Fruit fly (Drosophila melanogaster) whole organism, adult: Measurements from ENCODE around the gene CG31431.

Source experiments
- CG11617 ChIP-seq: fragments of 200-800 bp; sonication (Bioruptor generic); optimal IDR thresholded peaks from 2 replicates; lab custom pipeline; 2017; ENCODE audit warnings: mild to moderate bottlenecking, missing biosample characterization, missing genetic modification reagents, missing genetic modification characterization
- CG12768 ChIP-seq: fragments of 200-800 bp; sonication (Bioruptor generic); optimal IDR thresholded peaks from 2 replicates; lab custom pipeline; 2017; ENCODE audit warnings: missing biosample characterization, missing genetic modification characterization, mild to moderate bottlenecking, moderate library complexity, missing genetic modification reagents
- CG14711 ChIP-seq: fragments of 200-800 bp; sonication (Bioruptor generic); optimal IDR thresholded peaks from 2 replicates; lab custom pipeline; 2018; ENCODE audit warnings: missing biosample characterization, mild to moderate bottlenecking, missing genetic modification characterization, moderate library complexity
- CG1620 ChIP-seq: fragments of 200-800 bp; sonication (Bioruptor generic); optimal IDR thresholded peaks from 2 replicates; lab custom pipeline; 2016; ENCODE audit warnings: missing biosample characterization, missing genetic modification characterization
- CG33017 ChIP-seq: fragments of 200-800 bp; sonication (Bioruptor generic); optimal IDR thresholded peaks from 2 replicates; lab custom pipeline; 2018; ENCODE audit warnings: missing biosample characterization, mild to moderate bottlenecking, missing genetic modification characterization, moderate library complexity
- CG5204 ChIP-seq: fragments of 200-800 bp; sonication (Bioruptor generic); optimal IDR thresholded peaks from 2 replicates; lab custom pipeline; 2016; ENCODE audit warnings: missing biosample characterization, missing genetic modification characterization
- CG7045 ChIP-seq: fragments of 200-800 bp; sonication (Bioruptor generic); optimal IDR thresholded peaks from 2 replicates; lab custom pipeline; 2017; ENCODE audit warnings: missing biosample characterization, mild to moderate bottlenecking, missing genetic modification characterization
- CG7101 ChIP-seq: fragments of 200-800 bp; sonication (Bioruptor generic); optimal IDR thresholded peaks from 2 replicates; lab custom pipeline; 2018; ENCODE audit warnings: missing biosample characterization, mild to moderate bottlenecking, missing genetic modification characterization, moderate library complexity
- Clk ChIP-seq: fragments of 200-800 bp; sonication (Bioruptor generic); optimal IDR thresholded peaks from 2 replicates; lab custom pipeline; 2017; ENCODE audit warnings: missing biosample characterization, missing genetic modification characterization
- Crg-1 ChIP-seq: fragments of 200-800 bp; sonication (Bioruptor generic); optimal IDR thresholded peaks from 2 replicates; lab custom pipeline; 2016; ENCODE audit warnings: missing biosample characterization, missing genetic modification characterization
- Hr96 ChIP-seq: fragments of 200-800 bp; sonication (Bioruptor generic); optimal IDR thresholded peaks from 2 replicates; lab custom pipeline; 2016; ENCODE audit warnings: missing biosample characterization, missing genetic modification characterization
- Mnt ChIP-seq: fragments of 200-800 bp; sonication (Bioruptor generic); optimal IDR thresholded peaks from 2 replicates; lab custom pipeline; 2016; ENCODE audit warnings: missing biosample characterization, mild to moderate bottlenecking, missing genetic modification characterization
- bab1 ChIP-seq: fragments of 200-800 bp; sonication (Bioruptor generic); optimal IDR thresholded peaks from 3 replicates; lab custom pipeline; 2019; ENCODE audit warnings: missing biosample characterization, mild to moderate bottlenecking, missing genetic modification characterization, moderate library complexity
- cic ChIP-seq: fragments of 200-800 bp; sonication (Bioruptor generic); optimal IDR thresholded peaks from 2 replicates; lab custom pipeline; 2017; ENCODE audit warnings: missing biosample characterization, mild to moderate bottlenecking, missing genetic modification characterization, moderate library complexity
- cnc ChIP-seq, 2 experiments: fragments of >200 bp; optimal IDR thresholded peaks; 2 replicates each; lab custom pipeline; 2017
- kay ChIP-seq: fragments of 200-800 bp; sonication (Bioruptor generic); peaks from one replicate; lab custom pipeline; 2016; ENCODE audit warnings: missing biosample characterization, missing genetic modification characterization, borderline replicate concordance
- ovo ChIP-seq: fragments of 200-800 bp; sonication (Bioruptor generic); optimal IDR thresholded peaks from 2 replicates; lab custom pipeline; 2016; ENCODE audit warnings: missing biosample characterization, missing genetic modification characterization
- pad ChIP-seq: fragments of 200-800 bp; sonication (Bioruptor generic); optimal IDR thresholded peaks from 3 replicates; lab custom pipeline; 2017; ENCODE audit warnings: missing biosample characterization, missing genetic modification characterization, mild to moderate bottlenecking, moderate library complexity, missing genetic modification reagents
- tj ChIP-seq: fragments of 200-800 bp; sonication (Bioruptor generic); optimal IDR thresholded peaks from 3 replicates; lab custom pipeline; 2017; ENCODE audit warnings: missing biosample characterization, mild to moderate bottlenecking, missing genetic modification characterization, moderate library complexity
- toe ChIP-seq: fragments of 200-800 bp; sonication (Bioruptor generic); optimal IDR thresholded peaks from 2 replicates; lab custom pipeline; 2016; ENCODE audit warnings: missing biosample characterization, missing genetic modification characterization

CG31431 gene

dm6 chr3R:21870158-21870971 is at the start of gene CG31431:
Gene CG31431, plus strand, starts transcription at chr3R:21870681.
- TF ChIP-seq kay (GFP tag; lab: Kevin White, UChicago) (peak; percentile 97), CG11617 (GFP tag; lab: Kevin White, UChicago) (peak; percentile 96), tj (GFP tag; lab: Kevin White, UChicago) (peak; percentile 90), CG7101 (tag; lab: Kevin White, UChicago) (peak; percentile 96), Hr96 (GFP tag; lab: Kevin White, UChicago) (peak; percentile 95), CG12768 (peak; percentile 95), Clk (peak; percentile 94), CG33017 (tag; lab: Kevin White, UChicago) (peak; percentile 93), cic (GFP tag; lab: Kevin White, UChicago) (peak; percentile 90), ovo (GFP tag; lab: Kevin White, UChicago) (peak; percentile 87), CG14711 (peak; percentile 90), CG1620 (GFP tag; lab: Kevin White, UChicago) (peak; percentile 86), Crg-1 (GFP tag; lab: Kevin White, UChicago) (peak; percentile 88), CG5204 (GFP tag; lab: Kevin White, UChicago) (peak; percentile 95), toe (GFP tag; lab: Kevin White, UChicago) (peak; percentile 91), cnc (optimal IDR thresholded peaks at IDR 0.05; lab: Kevin White, UChicago) (no peak), pad (GFP tag; lab: Kevin White, UChicago) (peak; percentile 93), bab1 (GFP tag; lab: Kevin White, UChicago) (peak; percentile 98), Mnt (GFP tag; lab: Kevin White, UChicago) (peak; percentile 88), CG7045 (peak; percentile 97)

dm6 chr3R:21821684-21822561 is 48.6 kb upstream of the CG31431 start:
- TF ChIP-seq bab1 (GFP tag; lab: Kevin White, UChicago), result peak; percentile 42
- no peak for TF ChIP-seq CG5204 (GFP tag; lab: Kevin White, UChicago)

dm6 chr3R:21822562-21822933 is 47.9 kb upstream of the CG31431 start, which contains the start of gene CASK:
Gene CASK, minus strand, starts transcription at chr3R:21822674.
- TF ChIP-seq bab1 (GFP tag; lab: Kevin White, UChicago) (peak; percentile 4), Hr96 (GFP tag; lab: Kevin White, UChicago) (no peak)

dm6 chr3R:21823076-21823475 is 47.4 kb upstream of the CG31431 start:
- no peak for TF ChIP-seq CG14711
- peak; percentile 41 for TF ChIP-seq cic (GFP tag; lab: Kevin White, UChicago)
- no peak for TF ChIP-seq pad (GFP tag; lab: Kevin White, UChicago)
- TF ChIP-seq Mnt (GFP tag; lab: Kevin White, UChicago), result no peak
- TF ChIP-seq Hr96 (GFP tag; lab: Kevin White, UChicago), result no peak
- TF ChIP-seq kay (GFP tag; lab: Kevin White, UChicago), result peak; percentile 85
- peak; percentile 67 for TF ChIP-seq CG7045
- TF ChIP-seq CG7101 (tag; lab: Kevin White, UChicago), result no peak
- TF ChIP-seq tj (GFP tag; lab: Kevin White, UChicago), result no peak
- no peak for TF ChIP-seq ovo (GFP tag; lab: Kevin White, UChicago)
- peak; percentile 22 for TF ChIP-seq CG12768
- TF ChIP-seq cnc (optimal IDR thresholded peaks at IDR 0.05; lab: Kevin White, UChicago), result no peak
- peak; percentile 6 for TF ChIP-seq CG33017 (tag; lab: Kevin White, UChicago)

- peak; percentile 30 for TF ChIP-seq CG14711
- TF ChIP-seq CG7101 (tag; lab: Kevin White, UChicago), result no peak
Measured at dm6 chr3R:21823699-21824406, 46.6 kb upstream of the CG31431 start.

dm6 chr3R:21824407-21825006 is 46.0 kb upstream of the CG31431 start:
- no peak for TF ChIP-seq CG14711
- no peak for TF ChIP-seq pad (GFP tag; lab: Kevin White, UChicago)
- TF ChIP-seq CG12768, result no peak
